Worm (Caenorhabditis elegans) whole organism, L1 larva: Measurements from ENCODE around the gene K09F5.4.
A peak's percentile ranks its signal among the peaks of the same experiment; 100 is the strongest.

Source experiments
- alr-1 ChIP-seq: fragments of 200-800 bp; sonication (Bioruptor generic); optimal IDR thresholded peaks from 2 replicates; lab custom pipeline; 2018; ENCODE audit warnings: borderline replicate concordance, mild to moderate bottlenecking, missing genetic modification characterization, missing compliant biosample characterization
- ceh-88 ChIP-seq: fragments of 200-800 bp; sonication (Bioruptor generic); IDR thresholded peaks from 2 replicates; pipeline ENCODE4 v1.3.6; 2022; ENCODE audit warnings: missing genetic modification characterization, missing compliant biosample characterization
- egl-27 ChIP-seq, 2 experiments: fragments of 150-350 bp in 1 of 2; sonication (generic microtip); optimal IDR thresholded peaks; 3 replicates each; lab custom pipeline; 2017 to 2018; ENCODE audit warnings: missing biosample characterization in 2 of 2, missing genetic modification characterization in 2 of 2, missing genetic modification reagents in 2 of 2
- elt-2 ChIP-seq: sonication (generic microtip); optimal IDR thresholded peaks from 2 replicates; lab custom pipeline; 2016; ENCODE audit warnings: missing genetic modification characterization, mild to moderate bottlenecking, inconsistent platforms, missing compliant biosample characterization, missing genetic modification reagents
- elt-3 ChIP-seq, 6 experiments: fragments of 150-350 bp in 1 of 6; sonication (generic microtip); optimal IDR thresholded peaks; 2 replicates each; lab custom pipeline; 2017 to 2018; ENCODE audit warnings: missing biosample characterization in 6 of 6, missing genetic modification characterization in 6 of 6, inconsistent platforms in 1 of 6
- hlh-4 ChIP-seq: sonication (generic microtip); optimal IDR thresholded peaks from 2 replicates; lab custom pipeline; 2016; ENCODE audit warnings: mild to moderate bottlenecking, missing genetic modification characterization, missing compliant biosample characterization
- lin-35 ChIP-seq, 2 experiments: fragments of 150-350 bp; optimal IDR thresholded peaks; 2 replicates each; lab custom pipeline; 2014; ENCODE audit warnings: missing biosample characterization in 2 of 2, missing genetic modification characterization in 2 of 2, missing genetic modification reagents in 2 of 2
- nhr-12 ChIP-seq: sonication (generic microtip); optimal IDR thresholded peaks from 2 replicates; lab custom pipeline; 2017; ENCODE audit warnings: missing biosample characterization, missing genetic modification characterization
- nhr-28 ChIP-seq: fragments of 150-350 bp; optimal IDR thresholded peaks from 2 replicates; lab custom pipeline; 2014; ENCODE audit warnings: missing biosample characterization, missing genetic modification characterization
- pqm-1 ChIP-seq: sonication (generic microtip); optimal IDR thresholded peaks from 3 replicates; lab custom pipeline; 2017; ENCODE audit warnings: missing biosample characterization, missing genetic modification characterization
- sptf-1 ChIP-seq: fragments of 150-350 bp; optimal IDR thresholded peaks from 2 replicates; lab custom pipeline; 2014; ENCODE audit warnings: missing biosample characterization, missing genetic modification characterization
- tbx-2 ChIP-seq: sonication (generic microtip); optimal IDR thresholded peaks from 2 replicates; lab custom pipeline; 2016; ENCODE audit warnings: missing genetic modification characterization, missing compliant biosample characterization

ce11 chrX:7715463-7715862 is 4.9 kb upstream of the K09F5.4 start:
- TF ChIP-seq elt-2 (tag; lab: Kevin White, UChicago) (no peak), hlh-4 (no peak), nhr-12 (tag; lab: Kevin White, UChicago) (no peak), pqm-1 (tag; lab: Kevin White, UChicago) (no peak), ceh-88 (no peak), sptf-1 (tag; lab: Kevin White, UChicago) (no peak), tbx-2 (tag; lab: Kevin White, UChicago) (peak; percentile 19), elt-3 (tag; optimal IDR thresholded peaks at IDR 0.05; lab: Kevin White, UChicago) (no peak), nhr-28 (tag; lab: Kevin White, UChicago) (no peak), egl-27 (tag; optimal IDR thresholded peaks at IDR 0.05; lab: Kevin White, UChicago) (no peak), alr-1 (tag; lab: Kevin White, UChicago) (no peak), lin-35 (GFP tag; optimal IDR thresholded peaks at IDR 0.05; lab: Kevin White, UChicago) (no peak)
